Fruit fly (Drosophila melanogaster): ENCODE measurements around the gene CG9782.

DNA sequence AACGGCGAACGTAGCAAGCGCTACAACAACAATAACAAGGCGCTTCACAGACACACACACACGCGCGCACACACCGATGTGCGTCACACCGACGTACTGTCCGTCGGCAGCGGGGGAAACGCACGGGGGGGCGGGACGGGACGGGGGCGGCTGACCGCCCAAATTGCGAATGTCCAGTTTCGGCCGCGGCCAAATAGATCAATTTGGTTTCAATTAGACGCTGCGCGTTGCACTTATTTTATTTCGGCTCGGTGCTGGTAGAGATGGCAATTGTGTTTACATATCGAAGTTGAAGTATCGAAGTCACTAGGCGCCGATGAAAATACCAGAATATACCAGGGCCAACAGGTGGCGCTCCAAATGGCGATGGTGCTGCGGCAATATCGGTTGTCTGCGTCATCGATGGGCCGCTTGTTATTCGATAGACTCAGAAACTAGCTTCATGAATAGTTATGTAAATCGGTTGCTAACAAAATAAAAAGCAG, 15.8 kb upstream of the CG9782 start, which contains the start of gene Rok:
- TF ChIP-seq CG6276 (GFP tag; optimal IDR thresholded peaks at IDR 0.05) (no peak), Sox102F (GFP tag; optimal IDR thresholded peaks at IDR 0.05) (no peak)

Measured in whole organism, prepupa.